Worm (Caenorhabditis elegans): Measurements from ENCODE around the gene fbxa-201.

The fbxa-201 gene

ce11 chrV:1975049-1975448 lies at the start of gene fbxa-201:
Gene fbxa-201 (plus strand): TSS chrV:1975349.
- TF ChIP-seq bed-3 (GFP tag; optimal IDR thresholded peaks at IDR 0.05) (no peak), mls-2 (tag; optimal IDR thresholded peaks at IDR 0.05) (no peak), M03D4.4 (tag; optimal IDR thresholded peaks at IDR 0.05) (no peak), mep-1 (tag; optimal IDR thresholded peaks at IDR 0.05) (no peak), mab-5 (tag; optimal IDR thresholded peaks at IDR 0.05) (no peak), drap-1 (GFP tag; optimal IDR thresholded peaks at IDR 0.05) (no peak), hlh-1 (tag; optimal IDR thresholded peaks at IDR 0.05) (no peak), ceh-43 (GFP tag; optimal IDR thresholded peaks at IDR 0.05) (no peak), flh-1 (GFP tag; optimal IDR thresholded peaks at IDR 0.05) (no peak), ztf-11 (tag; optimal IDR thresholded peaks at IDR 0.05) (no peak)

- TF ChIP-seq ztf-11 (tag; optimal IDR thresholded peaks at IDR 0.05), result no peak
- TF ChIP-seq nhr-2 (tag; optimal IDR thresholded peaks at IDR 0.05), result no peak
- TF ChIP-seq ham-2 (GFP tag; optimal IDR thresholded peaks at IDR 0.05), result no peak
- TF ChIP-seq hlh-1 (tag; optimal IDR thresholded peaks at IDR 0.05), result no peak
- no peak for TF ChIP-seq cnd-1 (tag; optimal IDR thresholded peaks at IDR 0.05)
- TF ChIP-seq lsy-2 (tag; optimal IDR thresholded peaks at IDR 0.05), result no peak
- no peak for TF ChIP-seq nhr-28 (tag; optimal IDR thresholded peaks at IDR 0.05)
- no peak for TF ChIP-seq zip-8 (tag; optimal IDR thresholded peaks at IDR 0.05)
- TF ChIP-seq elt-1 (tag; optimal IDR thresholded peaks at IDR 0.05; ENCODE audit: borderline replicate concordance, insufficient read depth), result no peak
- TF ChIP-seq pha-4 (tag; optimal IDR thresholded peaks at IDR 0.05), result no peak
- no peak for TF ChIP-seq mab-5 (tag; optimal IDR thresholded peaks at IDR 0.05)
- no peak for TF ChIP-seq nhr-76 (tag; optimal IDR thresholded peaks at IDR 0.05)
- TF ChIP-seq ceh-43 (GFP tag; optimal IDR thresholded peaks at IDR 0.05), result no peak
- no peak for TF ChIP-seq flh-1 (GFP tag; optimal IDR thresholded peaks at IDR 0.05)
Measured at ce11 chrV:1925487-1925886, 49.7 kb upstream of the fbxa-201 start, which contains the start of gene T06A1.1. Gene T06A1.1 (minus strand): TSS chrV:1925587.

- TF ChIP-seq elt-1 (tag; optimal IDR thresholded peaks at IDR 0.05; ENCODE audit: borderline replicate concordance, insufficient read depth) (no peak), blmp-1 (tag; optimal IDR thresholded peaks at IDR 0.05) (no peak), lin-32 (GFP tag; optimal IDR thresholded peaks at IDR 0.05) (no peak), snpc-4 (tag; optimal IDR thresholded peaks at IDR 0.05) (no peak), lin-13 (tag; optimal IDR thresholded peaks at IDR 0.05) (no peak), nhr-76 (tag; optimal IDR thresholded peaks at IDR 0.05) (no peak), tbx-8 (GFP tag; optimal IDR thresholded peaks at IDR 0.05) (no peak), sem-2 (GFP tag; optimal IDR thresholded peaks at IDR 0.05) (no peak), nhr-12 (tag; optimal IDR thresholded peaks at IDR 0.05) (no peak), ces-1 (GFP tag; optimal IDR thresholded peaks at IDR 0.05) (no peak), ceh-39 (tag; optimal IDR thresholded peaks at IDR 0.05) (no peak), zip-8 (tag; optimal IDR thresholded peaks at IDR 0.05) (no peak), nhr-237 (tag; optimal IDR thresholded peaks at IDR 0.05) (no peak)
Measured at ce11 chrV:1927015-1927414, 48.1 kb upstream of the fbxa-201 start, which contains the start of gene T06A1.5. Gene T06A1.5 (plus strand): TSS chrV:1927223.

ce11 chrV:1928473-1928872 lies 46.7 kb upstream of the fbxa-201 start:
- TF ChIP-seq nhr-12 (tag; optimal IDR thresholded peaks at IDR 0.05), result no peak
- no peak for TF ChIP-seq nhr-76 (tag; optimal IDR thresholded peaks at IDR 0.05)
- no peak for TF ChIP-seq elt-1 (tag; optimal IDR thresholded peaks at IDR 0.05; ENCODE audit: borderline replicate concordance, insufficient read depth)
- TF ChIP-seq mab-5 (tag; optimal IDR thresholded peaks at IDR 0.05), result no peak
- no peak for TF ChIP-seq unc-62 (GFP tag; optimal IDR thresholded peaks at IDR 0.05)
- TF ChIP-seq ztf-11 (tag; optimal IDR thresholded peaks at IDR 0.05), result no peak
- no peak for TF ChIP-seq unc-120 (tag; optimal IDR thresholded peaks at IDR 0.05; ENCODE audit: poor library complexity, severe bottlenecking)
- TF ChIP-seq lin-32 (GFP tag; optimal IDR thresholded peaks at IDR 0.05), result no peak
- no peak for TF ChIP-seq ces-1 (GFP tag; optimal IDR thresholded peaks at IDR 0.05)
- TF ChIP-seq snpc-4 (tag; optimal IDR thresholded peaks at IDR 0.05), result no peak

- no peak for TF ChIP-seq blmp-1 (tag; optimal IDR thresholded peaks at IDR 0.05)
- no peak for TF ChIP-seq zip-8 (tag; optimal IDR thresholded peaks at IDR 0.05)
- TF ChIP-seq bed-3 (GFP tag; optimal IDR thresholded peaks at IDR 0.05), result no peak
- no peak for TF ChIP-seq mls-2 (tag; optimal IDR thresholded peaks at IDR 0.05)
- TF ChIP-seq mab-5 (tag; optimal IDR thresholded peaks at IDR 0.05), result no peak
- no peak for TF ChIP-seq ceh-43 (GFP tag; optimal IDR thresholded peaks at IDR 0.05)
- no peak for TF ChIP-seq pha-4 (tag; optimal IDR thresholded peaks at IDR 0.05)
- TF ChIP-seq lsy-2 (tag; optimal IDR thresholded peaks at IDR 0.05), result no peak
- TF ChIP-seq cnd-1 (tag; optimal IDR thresholded peaks at IDR 0.05), result no peak
- no peak for TF ChIP-seq hlh-1 (tag; optimal IDR thresholded peaks at IDR 0.05)
- no peak for TF ChIP-seq nhr-12 (tag; optimal IDR thresholded peaks at IDR 0.05)
- TF ChIP-seq nhr-28 (tag; optimal IDR thresholded peaks at IDR 0.05), result no peak
- no peak for TF ChIP-seq nhr-237 (tag; optimal IDR thresholded peaks at IDR 0.05)
- no peak for TF ChIP-seq nhr-2 (tag; optimal IDR thresholded peaks at IDR 0.05)
- TF ChIP-seq ceh-83 (GFP tag; optimal IDR thresholded peaks at IDR 0.05), result no peak
Measured at ce11 chrV:1935494-1935893, 39.7 kb upstream of the fbxa-201 start.
